Fruit fly (Drosophila melanogaster): ENCODE results near the gene CG5180.

CG5180 gene

DNA sequence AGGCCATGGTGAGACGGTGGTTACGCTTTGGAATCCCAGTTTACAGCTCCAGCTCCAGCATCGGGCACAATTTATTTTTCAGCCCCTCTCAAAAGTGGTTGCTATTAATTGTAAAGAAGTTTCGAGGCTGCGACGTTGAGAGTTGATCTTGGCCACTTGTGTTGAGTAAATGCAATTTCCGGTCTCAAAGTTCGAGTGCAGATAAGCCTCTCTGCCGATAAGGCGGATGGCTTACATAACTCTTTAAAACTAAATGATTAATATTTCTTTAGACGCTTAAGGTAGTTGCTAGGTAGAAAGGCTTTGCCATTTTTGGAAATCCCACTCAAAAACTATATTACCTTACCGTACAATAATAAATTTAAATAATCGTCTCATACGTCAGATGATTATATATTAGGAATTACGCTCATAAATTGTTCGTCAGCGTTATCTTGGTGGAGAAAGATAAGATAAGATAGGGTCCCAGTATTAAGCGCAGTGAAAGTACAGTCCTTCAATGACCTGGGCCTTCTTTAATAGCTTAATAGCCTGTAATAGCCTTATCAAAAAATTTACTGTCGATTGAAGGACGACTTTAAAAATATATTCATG, 47.9 kb downstream of the CG5180 start:
- TF ChIP-seq Pif1B (GFP tag; optimal IDR thresholded peaks at IDR 0.05), result no peak
- no peak for TF ChIP-seq CG17806 (tag; optimal IDR thresholded peaks at IDR 0.05)
- no peak for TF ChIP-seq CG32121 (GFP tag; IDR thresholded peaks at IDR 0.05)
- no peak for TF ChIP-seq Ets98B (GFP tag; IDR thresholded peaks at IDR 0.05)
- no peak for TF ChIP-seq rn (GFP tag; IDR thresholded peaks at IDR 0.05)
- no peak for TF ChIP-seq CG12605 (GFP tag; IDR thresholded peaks at IDR 0.05)
- no peak for TF ChIP-seq D1 (tag; optimal IDR thresholded peaks at IDR 0.05)
- TF ChIP-seq CG14655 (GFP tag; optimal IDR thresholded peaks at IDR 0.05), result no peak
- no peak for TF ChIP-seq CG34367 (tag; optimal IDR thresholded peaks at IDR 0.05)
- no peak for TF ChIP-seq CG10348 (GFP tag; IDR thresholded peaks at IDR 0.05)
- TF ChIP-seq Pif1A (GFP tag; optimal IDR thresholded peaks at IDR 0.05), result no peak

DNA sequence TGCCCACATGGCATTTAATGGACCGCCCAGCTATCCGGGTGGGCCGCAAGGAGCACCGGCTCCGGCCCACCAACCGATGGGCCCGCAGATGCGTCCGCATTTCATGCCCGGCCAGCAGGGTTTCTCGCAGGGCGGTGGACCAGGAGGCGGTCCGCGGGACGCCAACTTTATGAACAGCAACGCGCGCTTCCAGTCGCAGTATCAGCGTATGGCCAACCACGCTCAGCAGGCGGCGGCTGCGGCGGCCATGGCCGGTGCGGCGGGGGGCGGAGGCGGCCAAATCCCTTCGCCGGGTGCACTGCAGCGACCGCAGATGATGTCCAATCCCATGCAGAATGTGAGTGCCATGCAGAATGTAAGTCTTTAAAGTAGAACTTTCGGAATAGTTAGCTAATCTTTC, 50.5 kb downstream of the CG5180 start:
- TF ChIP-seq fd96Ca (GFP tag; IDR thresholded peaks at IDR 0.05) (0 out of 3 replicates have a peak, but pooled peaks have one; percentile 5), EcR (GFP tag; optimal IDR thresholded peaks at IDR 0.05) (no peak)

Measured in whole organism, pupa.